Fruit fly (Drosophila melanogaster): ENCODE measurements around the gene CG43922.

dm6 chr2L:6291605-6292004, 16.9 kb downstream of the CG43922 start:
- TF ChIP-seq brk (GFP tag; optimal IDR thresholded peaks at IDR 0.05): no peak
- no peak for TF ChIP-seq usp (GFP tag; optimal IDR thresholded peaks at IDR 0.05)
- TF ChIP-seq Hr83 (GFP tag; optimal IDR thresholded peaks at IDR 0.05; ENCODE audit: poor library complexity, severe bottlenecking): no peak
- TF ChIP-seq Hnf4 (GFP tag; optimal IDR thresholded peaks at IDR 0.05): no peak
- TF ChIP-seq h (GFP tag; optimal IDR thresholded peaks at IDR 0.05): peak; percentile 12
- TF ChIP-seq Mio (GFP tag; optimal IDR thresholded peaks at IDR 0.05): no peak
- no peak for TF ChIP-seq dmrt93B (GFP tag; optimal IDR thresholded peaks at IDR 0.05)
- no peak for TF ChIP-seq ey (GFP tag; optimal IDR thresholded peaks at IDR 0.05)
- TF ChIP-seq psq (GFP tag; optimal IDR thresholded peaks at IDR 0.05): no peak
- TF ChIP-seq Hr78 (GFP tag; optimal IDR thresholded peaks at IDR 0.05): no peak

Measured in whole organism, wandering third instar larva.